Worm (Caenorhabditis elegans) whole organism, mixed stage, embryonic: ENCODE results near the gene T13G4.1.

Source experiments
- ces-1 ChIP-seq: fragments of 150-350 bp; optimal IDR thresholded peaks from 2 replicates; lab custom pipeline; 2014; ENCODE audit warnings: missing biosample characterization, missing genetic modification reagents, missing genetic modification characterization
- flh-1 ChIP-seq: fragments of 200-800 bp; sonication (Bioruptor generic); optimal IDR thresholded peaks from 2 replicates; lab custom pipeline; 2018; ENCODE audit warnings: mild to moderate bottlenecking, missing genetic modification characterization, moderate library complexity, missing compliant biosample characterization
- hlh-1 ChIP-seq: fragments of 150-350 bp; optimal IDR thresholded peaks from 2 replicates; lab custom pipeline; 2014; ENCODE audit warnings: missing biosample characterization, missing genetic modification reagents, missing genetic modification characterization
- mep-1 ChIP-seq: fragments of 150-350 bp; optimal IDR thresholded peaks from 2 replicates; lab custom pipeline; 2017; ENCODE audit warnings: missing biosample characterization, missing genetic modification reagents, missing genetic modification characterization, inconsistent platforms
- nhr-237 ChIP-seq: fragments of 150-350 bp; optimal IDR thresholded peaks from 2 replicates; lab custom pipeline; 2014; ENCODE audit warnings: missing biosample characterization, missing genetic modification characterization
- snpc-4 ChIP-seq: fragments of 150-350 bp; optimal IDR thresholded peaks from 2 replicates; lab custom pipeline; 2014; ENCODE audit warnings: missing biosample characterization, missing genetic modification characterization
- unc-39 ChIP-seq: fragments of 150-350 bp; optimal IDR thresholded peaks from 2 replicates; lab custom pipeline; 2014; ENCODE audit warnings: missing biosample characterization, missing genetic modification characterization
- unc-62 ChIP-seq: fragments of 150-350 bp; optimal IDR thresholded peaks from 2 replicates; lab custom pipeline; 2014; ENCODE audit warnings: missing biosample characterization, missing genetic modification reagents, missing genetic modification characterization

- TF ChIP-seq ces-1 (GFP tag; lab: Kevin White, UChicago) = no peak
- TF ChIP-seq mep-1 (tag; lab: Kevin White, UChicago) = no peak
- TF ChIP-seq unc-39 = no peak
- TF ChIP-seq unc-62 (GFP tag; lab: Kevin White, UChicago) = no peak
- no peak for TF ChIP-seq snpc-4
- TF ChIP-seq hlh-1 (tag; lab: Kevin White, UChicago) = no peak
- TF ChIP-seq nhr-237 (tag; lab: Kevin White, UChicago) = no peak
- TF ChIP-seq flh-1 = no peak
These were observed at the start of gene T13G4.1 for ce11 chrX:1192848-1193247.
